Worm (Caenorhabditis elegans) whole organism, early embryonic: ENCODE results near the gene T01G6.1.

Experiments used
- B0310.2 ChIP-seq: sonication (generic microtip); optimal IDR thresholded peaks from 2 replicates; lab custom pipeline; 2016; ENCODE audit warnings: mild to moderate bottlenecking, missing genetic modification characterization, missing compliant biosample characterization
- ama-1 ChIP-seq: fragments of 150-350 bp; optimal IDR thresholded peaks from 2 replicates; lab custom pipeline; 2014
- ceh-13 ChIP-seq: fragments of 200-800 bp; sonication (Bioruptor generic); optimal IDR thresholded peaks from 2 replicates; lab custom pipeline; 2018; ENCODE audit warnings: mild to moderate bottlenecking, missing genetic modification characterization, missing compliant biosample characterization
- ets-7 ChIP-seq: sonication (generic microtip); optimal IDR thresholded peaks from 2 replicates; lab custom pipeline; 2016; ENCODE audit warnings: missing genotype, missing genetic modification characterization, missing compliant biosample characterization
- pes-1 ChIP-seq: fragments of 200-800 bp; sonication (Bioruptor generic); IDR thresholded peaks from 2 replicates; pipeline ENCODE4 v1.3.6; 2022; ENCODE audit warnings: missing genetic modification reagents, missing genetic modification characterization, missing compliant biosample characterization
- sea-1 ChIP-seq: fragments of 200-800 bp; sonication (Bioruptor generic); conservative IDR thresholded peaks from 2 replicates; pipeline ENCODE4 v1.3.6; 2022; ENCODE audit warnings: missing genetic modification characterization, missing compliant biosample characterization
- tbx-37 ChIP-seq: fragments of 200-800 bp; sonication (Bioruptor generic); conservative IDR thresholded peaks from 2 replicates; pipeline ENCODE4 v1.3.6; 2022; ENCODE audit warnings: missing genetic modification reagents, missing genetic modification characterization, missing compliant biosample characterization
- tra-4 ChIP-seq: sonication (generic microtip); optimal IDR thresholded peaks from 2 replicates; lab custom pipeline; 2017; ENCODE audit warnings: missing genetic modification characterization, missing compliant biosample characterization

DNA sequence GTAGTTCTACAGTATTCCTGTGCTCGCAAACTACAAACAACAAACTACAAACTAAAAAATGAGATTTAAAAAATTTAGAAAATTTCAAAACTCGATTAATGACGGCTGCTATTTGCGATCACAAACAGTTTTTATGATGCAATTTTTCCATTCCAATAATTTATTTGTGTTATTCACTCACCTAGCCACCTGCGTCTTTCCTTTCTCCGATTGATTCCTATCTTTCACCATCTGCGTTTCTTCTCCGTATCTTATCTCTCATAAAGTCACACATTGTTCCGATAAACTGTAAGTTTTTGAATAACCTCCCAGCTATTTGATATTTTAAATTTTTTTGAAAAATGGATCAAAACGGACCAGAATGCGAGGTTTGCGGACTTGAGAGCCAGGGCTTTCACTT is 36.7 kb downstream of the T01G6.1 start, which contains the start of gene nhr-132:
- TF ChIP-seq ama-1 (lab: Kevin White, UChicago), result no peak
- TF ChIP-seq tra-4 (tag; lab: Kevin White, UChicago), result no peak
- TF ChIP-seq sea-1 (GFP tag; lab: Robert Waterston, UW), result no peak
- TF ChIP-seq tbx-37 (GFP tag; lab: Robert Waterston, UW), result no peak
- no peak for TF ChIP-seq B0310.2
- no peak for TF ChIP-seq pes-1 (GFP tag; lab: Robert Waterston, UW)
- no peak for TF ChIP-seq ceh-13 (GFP tag; lab: Kevin White, UChicago)
- no peak for TF ChIP-seq ets-7
